Worm (Caenorhabditis elegans): Measurements from ENCODE around the gene ugt-47.

ce11 chrV:10134077-10134693 is 35.8 kb upstream of the ugt-47 start, which contains the start of the genes C08B6.18, wdr-20 and C08B6.8:
- TF ChIP-seq mab-5 (tag; optimal IDR thresholded peaks at IDR 0.05), result no peak
- TF ChIP-seq ces-1 (GFP tag; optimal IDR thresholded peaks at IDR 0.05), result peak; percentile 40
- no peak for TF ChIP-seq snpc-4 (tag; optimal IDR thresholded peaks at IDR 0.05)
- peak; percentile 26 for TF ChIP-seq pha-4 (tag; optimal IDR thresholded peaks at IDR 0.05)
- no peak for TF ChIP-seq mls-2 (tag; optimal IDR thresholded peaks at IDR 0.05)
